Worm (Caenorhabditis elegans): Measurements from ENCODE around the gene lap-1.

ce11 chrIII:8398411-8398810 is 3.3 kb downstream of the lap-1 start, which contains the start of gene ZK353.2:
- TF ChIP-seq mls-2 (tag; optimal IDR thresholded peaks at IDR 0.05) (no peak), elt-1 (tag; optimal IDR thresholded peaks at IDR 0.05; ENCODE audit: borderline replicate concordance, insufficient read depth) (no peak), unc-62 (GFP tag; optimal IDR thresholded peaks at IDR 0.05) (no peak), pha-4 (tag; optimal IDR thresholded peaks at IDR 0.05) (no peak), nhr-237 (tag; optimal IDR thresholded peaks at IDR 0.05) (no peak), nhr-12 (tag; optimal IDR thresholded peaks at IDR 0.05) (no peak)

All from whole organism, mixed stage, embryonic.